Worm (Caenorhabditis elegans) whole organism, young adult: ENCODE results near the gene npr-4.

Source experiments
- C06A6.2 ChIP-seq: fragments of 200-800 bp; sonication (Bioruptor generic); conservative IDR thresholded peaks from 2 replicates; pipeline ENCODE4 v1.3.6; 2022; ENCODE audit warnings: missing genetic modification characterization, missing compliant biosample characterization
- F33H1.4 ChIP-seq: fragments of 200-800 bp; sonication (Bioruptor generic); IDR thresholded peaks from 2 replicates; pipeline ENCODE4 v1.3.6; 2022; ENCODE audit warnings: missing genetic modification reagents, missing genetic modification characterization, missing compliant biosample characterization
- F49E8.2 ChIP-seq: sonication (generic microtip); optimal IDR thresholded peaks from 3 replicates; lab custom pipeline; 2017; ENCODE audit warnings: missing genetic modification characterization, mild to moderate bottlenecking, missing compliant biosample characterization, antibody characterized with exemption, moderate library complexity; ENCODE audit not compliant: insufficient read depth
- F55B11.4 ChIP-seq: sonication (generic microtip); optimal IDR thresholded peaks from 2 replicates; lab custom pipeline; 2016; ENCODE audit warnings: missing compliant biosample characterization, missing genetic modification characterization, borderline replicate concordance; ENCODE audit not compliant: insufficient read depth
- F57A8.1 ChIP-seq: fragments of 200-800 bp; sonication (Bioruptor generic); optimal IDR thresholded peaks from 2 replicates; lab custom pipeline; 2018; ENCODE audit warnings: mild to moderate bottlenecking, missing genetic modification characterization, moderate library complexity, missing compliant biosample characterization
- F57C9.4 ChIP-seq: sonication (generic microtip); optimal IDR thresholded peaks from 2 replicates; lab custom pipeline; 2017; ENCODE audit warnings: mild to moderate bottlenecking, missing genetic modification characterization, missing compliant biosample characterization
- T26A5.8 ChIP-seq: sonication (generic microtip); optimal IDR thresholded peaks from 2 replicates; lab custom pipeline; 2016; ENCODE audit warnings: missing genetic modification characterization, missing compliant biosample characterization
- Y53F4B.3 ChIP-seq: fragments of 200-800 bp; sonication (Bioruptor generic); IDR thresholded peaks from 2 replicates; pipeline ENCODE4 v1.3.6; 2022; ENCODE audit warnings: missing genetic modification reagents, missing genetic modification characterization, missing compliant biosample characterization
- ZK185.1 ChIP-seq: sonication (generic microtip); optimal IDR thresholded peaks from 2 replicates; lab custom pipeline; 2016; ENCODE audit warnings: mild to moderate bottlenecking, missing genetic modification characterization, missing compliant biosample characterization; ENCODE audit not compliant: poor library complexity, severe bottlenecking
- ama-1 ChIP-seq, 3 experiments: fragments of 150-350 bp in 1 of 3; sonication (generic microtip) in 2 of 3; optimal IDR thresholded peaks; 2 replicates each; lab custom pipeline; 2014 to 2018; ENCODE audit warnings: missing biosample characterization in 2 of 3, missing genetic modification characterization in 2 of 3, missing genetic modification reagents in 2 of 3
- aptf-2 ChIP-seq: fragments of 200-800 bp; sonication (Bioruptor generic); conservative IDR thresholded peaks from 2 replicates; pipeline ENCODE4 v1.3.6; 2022; ENCODE audit warnings: missing genetic modification reagents, missing genetic modification characterization, missing compliant biosample characterization
- attf-3 ChIP-seq: fragments of 200-800 bp; sonication (Bioruptor generic); conservative IDR thresholded peaks from 2 replicates; pipeline ENCODE4 v1.3.6; 2022; ENCODE audit warnings: missing genetic modification reagents, missing genetic modification characterization, missing compliant biosample characterization
- cebp-2 ChIP-seq: fragments of 200-800 bp; sonication (Bioruptor generic); IDR thresholded peaks from 2 replicates; pipeline ENCODE4 v1.3.6; 2022; ENCODE audit warnings: missing genetic modification characterization, missing compliant biosample characterization
- ceh-40 ChIP-seq: fragments of 200-800 bp; sonication (Bioruptor generic); IDR thresholded peaks from 2 replicates; pipeline ENCODE4 v1.3.6; 2022; ENCODE audit warnings: missing genetic modification characterization, missing compliant biosample characterization
- ceh-79 ChIP-seq: sonication (generic microtip); optimal IDR thresholded peaks from 2 replicates; lab custom pipeline; 2017; ENCODE audit warnings: mild to moderate bottlenecking, missing genetic modification characterization, missing compliant biosample characterization
- dpl-1 ChIP-seq: fragments of 150-350 bp; optimal IDR thresholded peaks from 2 replicates; lab custom pipeline; 2014; ENCODE audit warnings: missing biosample characterization, missing genetic modification reagents, missing genetic modification characterization
- egl-18 ChIP-seq: fragments of 200-800 bp; sonication (Bioruptor generic); IDR thresholded peaks from 2 replicates; pipeline ENCODE4 v1.3.6; 2022; ENCODE audit warnings: missing genetic modification reagents, missing genetic modification characterization, missing compliant biosample characterization
- ekl-4 ChIP-seq: fragments of 200-800 bp; sonication (Bioruptor generic); IDR thresholded peaks from 2 replicates; pipeline ENCODE4 v1.3.6; 2022; ENCODE audit warnings: missing genetic modification reagents, missing genetic modification characterization, missing compliant biosample characterization
- ets-4 ChIP-seq: fragments of 200-800 bp; sonication (Bioruptor generic); optimal IDR thresholded peaks from 2 replicates; lab custom pipeline; 2018; ENCODE audit warnings: mild to moderate bottlenecking, missing genetic modification characterization, missing compliant biosample characterization
- hlh-12 ChIP-seq: sonication (generic microtip); optimal IDR thresholded peaks from 2 replicates; lab custom pipeline; 2016; ENCODE audit warnings: missing genetic modification characterization, missing compliant biosample characterization
- hlh-26 ChIP-seq: fragments of 200-800 bp; sonication (Bioruptor generic); conservative IDR thresholded peaks from 2 replicates; pipeline ENCODE4 v1.3.6; 2022; ENCODE audit warnings: missing genetic modification reagents, missing genetic modification characterization, missing compliant biosample characterization
- hrde-1 ChIP-seq: sonication (generic microtip); optimal IDR thresholded peaks from 2 replicates; lab custom pipeline; 2016; ENCODE audit warnings: missing genetic modification characterization, mild to moderate bottlenecking, missing compliant biosample characterization, moderate library complexity, missing genotype, missing genetic modification reagents, borderline replicate concordance
- lin-26 ChIP-seq: fragments of 200-800 bp; sonication (Bioruptor generic); IDR thresholded peaks from 2 replicates; pipeline ENCODE4 v1.3.6; 2022; ENCODE audit warnings: missing genetic modification reagents, missing genetic modification characterization, missing compliant biosample characterization
- lin-54 ChIP-seq: fragments of 200-800 bp; sonication (Bioruptor generic); optimal IDR thresholded peaks from 2 replicates; lab custom pipeline; 2018; ENCODE audit warnings: mild to moderate bottlenecking, missing genetic modification characterization, missing compliant biosample characterization
- lir-1 ChIP-seq: fragments of 200-800 bp; sonication (Bioruptor generic); conservative IDR thresholded peaks from 2 replicates; pipeline ENCODE4 v1.3.6; 2022; ENCODE audit warnings: missing genetic modification reagents, missing genetic modification characterization, missing compliant biosample characterization
- nfya-1 ChIP-seq: sonication (generic microtip); optimal IDR thresholded peaks from 2 replicates; lab custom pipeline; 2017; ENCODE audit warnings: antibody characterized with exemption, missing compliant biosample characterization, missing genetic modification characterization, borderline replicate concordance; ENCODE audit not compliant: insufficient read depth
- nfyb-1 ChIP-seq: fragments of 200-800 bp; sonication (Bioruptor generic); IDR thresholded peaks from 2 replicates; pipeline ENCODE4 v1.3.6; 2022; ENCODE audit warnings: missing genetic modification reagents, missing genetic modification characterization, missing compliant biosample characterization
- nhr-120 ChIP-seq: fragments of 200-800 bp; sonication (Bioruptor generic); IDR thresholded peaks from 2 replicates; pipeline ENCODE4 v1.3.6; 2022; ENCODE audit warnings: missing genetic modification characterization, missing compliant biosample characterization
- nhr-90 ChIP-seq: sonication (generic microtip); optimal IDR thresholded peaks from 2 replicates; lab custom pipeline; 2016; ENCODE audit warnings: missing genotype, mild to moderate bottlenecking, missing genetic modification characterization, missing compliant biosample characterization
- pha-4 ChIP-seq: fragments of 150-350 bp; sonication (generic microtip); optimal IDR thresholded peaks from 2 replicates; lab custom pipeline; 2014; ENCODE audit warnings: missing biosample characterization, missing genetic modification reagents, missing genetic modification characterization
- rec-8 ChIP-seq, 2 experiments: sonication (generic microtip); optimal IDR thresholded peaks; 2 replicates each; lab custom pipeline; 2016; ENCODE audit warnings: mild to moderate bottlenecking in 2 of 2, missing genetic modification characterization in 2 of 2, missing genetic modification reagents in 2 of 2, missing genotype in 2 of 2, missing biosample characterization in 1 of 2, missing compliant biosample characterization in 1 of 2, moderate library complexity in 1 of 2
- unc-62 ChIP-seq: fragments of 150-350 bp; optimal IDR thresholded peaks from 2 replicates; lab custom pipeline; 2014; ENCODE audit warnings: missing biosample characterization, missing genetic modification reagents, missing genetic modification characterization
- ztf-18 ChIP-seq: sonication (generic microtip); optimal IDR thresholded peaks from 2 replicates; lab custom pipeline; 2016; ENCODE audit warnings: missing genotype, mild to moderate bottlenecking, missing genetic modification characterization, missing compliant biosample characterization
- ztf-25 ChIP-seq: fragments of 200-800 bp; sonication (Bioruptor generic); IDR thresholded peaks from 2 replicates; pipeline ENCODE4 v1.3.6; 2022; ENCODE audit warnings: missing genetic modification reagents, missing genetic modification characterization, missing compliant biosample characterization
- ztf-26 ChIP-seq: sonication (generic microtip); optimal IDR thresholded peaks from 2 replicates; lab custom pipeline; 2017; ENCODE audit warnings: missing genetic modification characterization, missing compliant biosample characterization
- ztf-3 ChIP-seq: fragments of 200-800 bp; sonication (Bioruptor generic); optimal IDR thresholded peaks from 2 replicates; lab custom pipeline; 2018; ENCODE audit warnings: mild to moderate bottlenecking, missing genetic modification characterization, missing compliant biosample characterization

The npr-4 gene

ce11 chrX:12563589-12563988, 12.1 kb upstream of the npr-4 start (continued):
- TF ChIP-seq T26A5.8 (tag; lab: Kevin White, UChicago) (peak; percentile 55), ZK185.1 (tag; lab: Kevin White, UChicago) (peak; percentile 88), nhr-90 (tag; lab: Kevin White, UChicago) (peak; percentile 92), lin-26 (peak; percentile 98), C06A6.2 (GFP tag; lab: Robert Waterston, UW) (peak; percentile 57; the same call in 1 of the 2 replicates), ztf-18 (tag; lab: Kevin White, UChicago) (peak; percentile 72), nfyb-1 (GFP tag; lab: Robert Waterston, UW) (peak; percentile 93), hlh-12 (tag; lab: Kevin White, UChicago) (peak; percentile 78), ztf-3 (peak; percentile 53), cebp-2 (GFP tag; lab: Robert Waterston, UW) (no peak; the same call in 1 of the 2 replicates), ztf-26 (tag; lab: Kevin White, UChicago) (no peak), F55B11.4 (tag; lab: Kevin White, UChicago) (no peak), Y53F4B.3 (GFP tag; lab: Robert Waterston, UW) (peak; percentile 51; the same call in 1 of the 2 replicates), nfya-1 (tag; lab: Kevin White, UChicago) (no peak), F57C9.4 (tag; lab: Kevin White, UChicago) (no peak), lin-54 (no peak), ztf-25 (GFP tag; lab: Robert Waterston, UW) (peak; percentile 93), ceh-79 (tag; lab: Kevin White, UChicago) (peak; percentile 45), ama-1 (optimal IDR thresholded peaks at IDR 0.05; lab: Kevin White, UChicago) (no peak), ama-1 (GFP tag; optimal IDR thresholded peaks at IDR 0.05; lab: Kevin White, UChicago) (peak in 1 of 2 experiments; percentile 79), ceh-40 (GFP tag; lab: Robert Waterston, UW) (peak; percentile 93), lir-1 (GFP tag; lab: Robert Waterston, UW) (peak; percentile 27; the same call in 1 of the 2 replicates), ets-4 (GFP tag; lab: Kevin White, UChicago) (peak; percentile 76), hrde-1 (tag; lab: Kevin White, UChicago) (peak; percentile 75), nhr-120 (GFP tag; lab: Robert Waterston, UW) (no peak; the same call in 1 of the 2 replicates), egl-18 (GFP tag; lab: Robert Waterston, UW) (peak; percentile 84), F57A8.1 (GFP tag; lab: Kevin White, UChicago) (peak; percentile 90), unc-62 (no peak), pha-4 (tag; lab: Kevin White, UChicago) (no peak), F49E8.2 (tag; lab: Kevin White, UChicago) (peak; percentile 42), dpl-1 (GFP tag; lab: Kevin White, UChicago) (no peak), attf-3 (peak; percentile 49)
- TF ChIP-seq, all 124 proteins: peak for 88

DNA sequence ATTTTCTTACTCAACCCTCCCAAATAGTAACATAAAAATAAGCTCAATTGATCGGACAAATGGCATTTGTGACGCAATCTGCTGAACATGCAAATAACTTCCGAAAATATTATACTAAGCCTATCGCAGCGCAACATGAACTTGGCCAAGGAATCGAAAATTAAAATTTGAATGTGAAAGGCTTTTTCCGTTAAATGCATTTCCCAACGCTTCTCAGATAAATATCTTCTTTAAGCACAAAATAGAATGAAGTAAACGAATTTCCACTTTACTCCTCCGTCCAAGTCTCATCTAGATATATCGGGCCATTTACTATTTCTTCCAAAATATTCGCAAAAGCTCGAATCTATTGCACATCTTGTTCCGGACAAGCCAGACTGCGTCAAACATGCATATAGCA, 2.4 kb downstream of the npr-4 start:
- TF ChIP-seq aptf-2 = no peak

DNA sequence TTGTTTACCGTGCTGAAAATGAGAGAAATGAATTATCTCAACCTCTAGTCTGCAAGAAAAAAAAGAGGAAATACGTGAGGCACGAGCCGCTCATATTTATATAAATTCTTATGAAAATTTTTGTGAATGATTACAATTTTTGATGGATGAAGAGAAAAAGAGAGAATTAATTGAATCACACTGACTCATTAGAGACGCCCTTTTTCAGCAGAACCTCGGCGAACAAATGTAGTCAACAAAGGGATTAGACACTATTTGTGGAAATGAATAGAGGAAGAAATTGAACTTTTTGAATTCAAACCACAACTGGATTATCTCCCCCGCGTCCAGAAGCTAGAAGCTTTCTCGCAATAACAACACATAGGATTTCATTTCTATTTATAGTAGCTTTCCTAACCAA, 4.7 kb downstream of the npr-4 start:
- TF ChIP-seq F33H1.4 (GFP tag; lab: Robert Waterston, UW) (no peak), ekl-4 (no peak), rec-8 (tag; optimal IDR thresholded peaks at IDR 0.05; lab: Kevin White, UChicago) (no peak), dpl-1 (GFP tag; lab: Kevin White, UChicago) (no peak), hlh-26 (no peak)
- TF ChIP-seq, all 124 proteins: peak for 0
